Worm (Caenorhabditis elegans) whole organism, L4 larva: ENCODE measurements around the gene ZK637.12.

Source experiments
- F44E2.7 ChIP-seq: fragments of 200-800 bp; sonication (Bioruptor generic); IDR thresholded peaks from 2 replicates; pipeline ENCODE4 v2.1.2; 2022; ENCODE audit warnings: missing genetic modification characterization, missing compliant biosample characterization
- F49E8.2 ChIP-seq: sonication (generic microtip); optimal IDR thresholded peaks from 2 replicates; lab custom pipeline; 2016; ENCODE audit warnings: missing compliant biosample characterization, mild to moderate bottlenecking, missing genetic modification characterization, borderline replicate concordance
- R02D3.7 ChIP-seq: fragments of 150-350 bp; sonication (generic microtip); optimal IDR thresholded peaks from 3 replicates; lab custom pipeline; 2014; ENCODE audit warnings: missing biosample characterization, missing genetic modification characterization
- jun-1 ChIP-seq: fragments of 150-350 bp; optimal IDR thresholded peaks from 2 replicates; lab custom pipeline; 2014; ENCODE audit warnings: missing biosample characterization, missing genetic modification reagents, missing genetic modification characterization
- lin-15B ChIP-seq: fragments of 150-350 bp; sonication (generic microtip); optimal IDR thresholded peaks from 3 replicates; lab custom pipeline; 2014; ENCODE audit warnings: missing biosample characterization, missing genetic modification characterization
- nhr-237 ChIP-seq: sonication (generic microtip); optimal IDR thresholded peaks from 2 replicates; lab custom pipeline; 2017; ENCODE audit warnings: missing biosample characterization, missing genetic modification characterization
- tra-1 ChIP-seq: fragments of 200-800 bp; sonication (Bioruptor generic); IDR thresholded peaks from 2 replicates; pipeline ENCODE4 v1.3.6; 2022; ENCODE audit warnings: missing genetic modification reagents, missing genetic modification characterization, missing compliant biosample characterization

DNA sequence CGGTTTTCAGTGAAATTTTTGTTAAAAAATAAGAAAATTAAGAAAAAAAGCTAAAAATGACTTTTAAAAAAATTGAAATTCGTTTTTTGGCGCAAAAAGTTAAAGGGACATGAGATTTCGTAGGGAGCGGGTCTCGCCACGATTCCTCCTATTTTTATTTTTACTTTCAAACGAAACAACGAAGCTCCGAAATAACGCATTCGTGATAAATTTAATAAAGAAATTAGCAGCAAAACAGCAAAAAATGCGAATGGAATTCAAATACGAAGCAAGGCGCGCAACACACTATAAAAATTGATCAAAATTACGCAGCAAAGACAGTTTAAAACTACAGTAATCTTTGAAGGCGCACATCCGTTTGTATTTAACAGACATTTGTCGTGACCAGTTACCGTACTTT, 24.3 kb upstream of the ZK637.12 start:
- TF ChIP-seq R02D3.7 (tag; lab: Kevin White, UChicago) (no peak), F44E2.7 (GFP tag; lab: Robert Waterston, UW) (no peak), jun-1 (tag; lab: Kevin White, UChicago) (no peak), F49E8.2 (tag; lab: Kevin White, UChicago) (peak; percentile 10), tra-1 (GFP tag; lab: Robert Waterston, UW) (no peak), lin-15B (tag; lab: Kevin White, UChicago) (no peak), nhr-237 (tag; lab: Kevin White, UChicago) (no peak)
